Fruit fly (Drosophila melanogaster) whole organism, pupa: ENCODE data around the gene Cul2.
A peak's percentile ranks its signal among the peaks of the same experiment; 100 is the strongest.

Source experiments
- CG10348 ChIP-seq: fragments of 200-800 bp; sonication (Bioruptor generic); IDR thresholded peaks from 2 replicates; pipeline ENCODE4 v1.3.6; 2022; ENCODE audit warnings: missing biosample characterization, missing genetic modification characterization
- CG12605 ChIP-seq: fragments of 200-800 bp; sonication (Bioruptor generic); IDR thresholded peaks from 2 replicates; pipeline ENCODE4 v1.3.6; 2022; ENCODE audit warnings: missing biosample characterization, missing genetic modification characterization
- CG13204 ChIP-seq: fragments of 200-800 bp; sonication (Bioruptor generic); optimal IDR thresholded peaks from 2 replicates; lab custom pipeline; 2018; ENCODE audit warnings: missing biosample characterization, mild to moderate bottlenecking, missing genetic modification characterization, moderate library complexity
- CG14655 ChIP-seq: fragments of 200-800 bp; sonication (Bioruptor generic); optimal IDR thresholded peaks from 3 replicates; lab custom pipeline; 2017; ENCODE audit warnings: mild to moderate bottlenecking, missing biosample characterization, missing genetic modification reagents, missing genetic modification characterization
- CG15710 ChIP-seq: fragments of 200-800 bp; sonication (Bioruptor generic); optimal IDR thresholded peaks from 2 replicates; lab custom pipeline; 2018; ENCODE audit warnings: missing biosample characterization, mild to moderate bottlenecking, missing genetic modification characterization, moderate library complexity
- CG17806 ChIP-seq: fragments of 200-800 bp; sonication (Bioruptor generic); optimal IDR thresholded peaks from 2 replicates; lab custom pipeline; 2018; ENCODE audit warnings: missing biosample characterization, mild to moderate bottlenecking, missing genetic modification characterization, moderate library complexity
- CG32121 ChIP-seq: fragments of 200-800 bp; sonication (Bioruptor generic); IDR thresholded peaks from 2 replicates; pipeline ENCODE4 v1.3.6; 2022; ENCODE audit warnings: missing biosample characterization, missing genetic modification characterization
- CG34367 ChIP-seq: fragments of 200-800 bp; sonication (Bioruptor generic); optimal IDR thresholded peaks from 2 replicates; lab custom pipeline; 2018; ENCODE audit warnings: missing biosample characterization, mild to moderate bottlenecking, missing genetic modification characterization
- CG4496 ChIP-seq: fragments of 200-800 bp; sonication (Bioruptor generic); IDR thresholded peaks from 3 replicates; pipeline ENCODE4 v1.3.6; 2022; ENCODE audit warnings: missing biosample characterization, missing genetic modification characterization
- CG8159 ChIP-seq: fragments of 200-800 bp; sonication (Bioruptor generic); optimal IDR thresholded peaks from 3 replicates; lab custom pipeline; 2018; ENCODE audit warnings: missing biosample characterization, mild to moderate bottlenecking, missing genetic modification characterization, moderate library complexity
- CG8301 ChIP-seq: fragments of 200-800 bp; sonication (Bioruptor generic); optimal IDR thresholded peaks from 2 replicates; lab custom pipeline; 2018; ENCODE audit warnings: missing biosample characterization, mild to moderate bottlenecking, missing genetic modification characterization
- CG9948 ChIP-seq: fragments of 200-800 bp; sonication (Bioruptor generic); optimal IDR thresholded peaks from 2 replicates; lab custom pipeline; 2018; ENCODE audit warnings: missing biosample characterization, mild to moderate bottlenecking, missing genetic modification characterization, moderate library complexity
- D1 ChIP-seq: fragments of 200-800 bp; sonication (Bioruptor generic); optimal IDR thresholded peaks from 2 replicates; lab custom pipeline; 2018; ENCODE audit warnings: missing biosample characterization, mild to moderate bottlenecking, missing genetic modification characterization, moderate library complexity
- EcR ChIP-seq: fragments of 200-800 bp; sonication (Bioruptor generic); optimal IDR thresholded peaks from 3 replicates; lab custom pipeline; 2019; ENCODE audit warnings: missing biosample characterization, missing genetic modification characterization, mild to moderate bottlenecking, moderate library complexity, missing genetic modification reagents
- Ets98B ChIP-seq: fragments of 200-800 bp; sonication (Bioruptor generic); IDR thresholded peaks from 2 replicates; pipeline ENCODE4 v1.3.6; 2022; ENCODE audit warnings: missing biosample characterization, missing genetic modification characterization
- Pif1A ChIP-seq: fragments of 200-800 bp; sonication (Bioruptor generic); optimal IDR thresholded peaks from 3 replicates; lab custom pipeline; 2016; ENCODE audit warnings: missing biosample characterization, missing genetic modification characterization
- Pif1B ChIP-seq: fragments of 200-800 bp; sonication (Bioruptor generic); optimal IDR thresholded peaks from 3 replicates; lab custom pipeline; 2016; ENCODE audit warnings: missing biosample characterization, missing genetic modification characterization
- Snoo ChIP-seq: fragments of 200-800 bp; sonication (Bioruptor generic); optimal IDR thresholded peaks from 3 replicates; lab custom pipeline; 2017; ENCODE audit warnings: missing biosample characterization, mild to moderate bottlenecking, missing genetic modification characterization, inconsistent platforms
- fd96Ca ChIP-seq: fragments of 200-800 bp; sonication (Bioruptor generic); IDR thresholded peaks from 3 replicates; pipeline ENCODE4 v1.3.6; 2022; ENCODE audit warnings: missing biosample characterization, missing genetic modification characterization
- gl ChIP-seq: fragments of 200-800 bp; sonication (Bioruptor generic); optimal IDR thresholded peaks from 2 replicates; lab custom pipeline; 2018; ENCODE audit warnings: missing biosample characterization, mild to moderate bottlenecking, missing genetic modification characterization
- rn ChIP-seq: fragments of 200-800 bp; sonication (Bioruptor generic); IDR thresholded peaks from 2 replicates; pipeline ENCODE4 v1.3.6; 2022; ENCODE audit warnings: missing biosample characterization, missing genetic modification characterization

Cul2 gene

dm6 chr2L:21622709-21623684 lies 35.5 kb upstream of the Cul2 start:
- TF ChIP-seq EcR (GFP tag; lab: Kevin White, UChicago) (peak; percentile 46), CG14655 (GFP tag; lab: Kevin White, UChicago) (no peak)

DNA sequence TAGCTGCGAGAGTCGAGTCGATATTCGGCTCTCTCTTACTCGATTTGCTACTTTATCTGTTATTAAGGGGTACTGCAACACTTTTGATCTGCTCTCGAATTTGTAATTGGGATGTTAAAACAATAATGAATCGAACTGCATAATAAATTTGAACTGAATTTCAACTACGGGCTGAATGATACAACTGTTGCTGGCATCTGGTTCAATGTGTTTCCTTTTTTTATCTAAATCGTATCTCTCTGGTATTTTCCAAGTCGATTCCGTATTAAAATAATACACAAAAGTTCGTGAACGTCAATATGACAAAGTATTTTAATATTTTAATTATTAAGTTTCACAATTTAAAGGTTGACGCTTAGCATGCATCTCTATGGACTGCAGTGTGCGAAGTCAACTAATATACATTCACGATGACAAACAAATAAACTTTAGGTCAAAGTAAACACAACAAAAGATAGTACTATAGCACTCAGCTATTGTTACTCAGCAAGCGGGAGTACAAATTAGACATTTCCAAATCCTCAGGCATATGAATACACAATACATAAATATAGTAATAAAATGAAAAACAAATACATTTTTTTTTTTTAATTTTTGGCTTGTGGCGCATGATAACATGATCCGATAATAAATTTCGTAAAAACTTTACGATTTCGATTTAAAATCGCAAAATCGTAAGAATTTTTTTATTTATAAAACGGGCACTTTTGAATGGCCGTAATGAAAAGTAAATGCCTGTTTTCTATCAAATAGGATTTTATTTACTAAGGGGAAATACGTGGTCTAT lies 34.7 kb upstream of the Cul2 start, which contains the start of gene CG2201:
Gene CG2201, minus strand, starts transcription at position 396 of the 787 bp plus-strand sequence.
- TF ChIP-seq Ets98B (GFP tag; lab: Robert Waterston, UW) = peak; percentile 52; the same call in 1 of the 2 replicates
- TF ChIP-seq Pif1A = peak; percentile 0
- TF ChIP-seq Pif1B (GFP tag; lab: Kevin White, UChicago) = peak; percentile 29
- no peak for TF ChIP-seq CG14655 (GFP tag; lab: Kevin White, UChicago)
- TF ChIP-seq CG10348 (GFP tag; lab: Robert Waterston, UW) = no peak
- 0 out of 3 replicates have a peak, but pooled peaks have one; percentile 17 for TF ChIP-seq CG4496 (GFP tag; lab: Robert Waterston, UW)

dm6 chr2L:21624472-21624787 lies 34.1 kb upstream of the Cul2 start:
- TF ChIP-seq CG10348 (GFP tag; lab: Robert Waterston, UW) (no peak), CG14655 (GFP tag; lab: Kevin White, UChicago) (no peak), CG32121 (no peak), D1 (tag; lab: Kevin White, UChicago) (peak; percentile 65), rn (GFP tag; lab: Robert Waterston, UW) (no peak), Pif1A (no peak), Snoo (tag; lab: Kevin White, UChicago) (no peak)

DNA sequence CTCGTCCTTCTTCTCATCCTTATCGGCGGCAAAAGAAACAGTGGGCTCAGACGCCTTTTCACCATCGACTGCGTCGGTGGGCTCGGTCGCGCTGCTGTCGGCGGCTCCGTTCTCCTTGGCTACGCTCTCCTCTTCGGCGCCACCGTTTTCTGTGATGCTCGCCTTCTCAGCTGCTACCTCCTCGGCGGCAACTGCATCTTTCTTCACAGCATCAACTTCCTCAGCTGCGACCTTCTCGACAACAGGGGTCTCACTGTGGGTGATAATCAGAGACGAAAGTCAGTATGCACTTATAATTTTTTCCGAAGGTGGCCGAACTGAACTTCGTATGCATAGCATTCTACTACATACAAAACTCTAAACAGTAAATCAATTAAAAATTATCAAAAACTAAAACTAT lies 30.6 kb upstream of the Cul2 start:
- no peak for TF ChIP-seq CG12605
- TF ChIP-seq CG8159 (tag; lab: Kevin White, UChicago) = no peak
- TF ChIP-seq Ets98B (GFP tag; lab: Robert Waterston, UW) = no peak
- TF ChIP-seq CG4496 (GFP tag; lab: Robert Waterston, UW) = no peak
- no peak for TF ChIP-seq Snoo (tag; lab: Kevin White, UChicago)
- no peak for TF ChIP-seq CG10348 (GFP tag; lab: Robert Waterston, UW)
- no peak for TF ChIP-seq D1 (tag; lab: Kevin White, UChicago)
- no peak for TF ChIP-seq CG17806
- TF ChIP-seq rn (GFP tag; lab: Robert Waterston, UW) = no peak
- TF ChIP-seq Pif1B (GFP tag; lab: Kevin White, UChicago) = no peak
- no peak for TF ChIP-seq gl
- TF ChIP-seq CG15710 (tag; lab: Kevin White, UChicago) = no peak
- TF ChIP-seq CG34367 (tag; lab: Kevin White, UChicago) = no peak
- TF ChIP-seq Pif1A = no peak
- no peak for TF ChIP-seq fd96Ca (GFP tag; lab: Robert Waterston, UW)

dm6 chr2L:21628533-21628932 lies 30.0 kb upstream of the Cul2 start:
- TF ChIP-seq CG9948 (no peak), CG8159 (tag; lab: Kevin White, UChicago) (no peak), CG12605 (peak; percentile 31; the same call in 1 of the 2 replicates), CG34367 (tag; lab: Kevin White, UChicago) (peak; percentile 16), Ets98B (GFP tag; lab: Robert Waterston, UW) (no peak), CG4496 (GFP tag; lab: Robert Waterston, UW) (peak; percentile 59; the same call in 1 of the 3 replicates), EcR (GFP tag; lab: Kevin White, UChicago) (peak; percentile 51)
- TF ChIP-seq, all 21 proteins: peak for 4

DNA sequence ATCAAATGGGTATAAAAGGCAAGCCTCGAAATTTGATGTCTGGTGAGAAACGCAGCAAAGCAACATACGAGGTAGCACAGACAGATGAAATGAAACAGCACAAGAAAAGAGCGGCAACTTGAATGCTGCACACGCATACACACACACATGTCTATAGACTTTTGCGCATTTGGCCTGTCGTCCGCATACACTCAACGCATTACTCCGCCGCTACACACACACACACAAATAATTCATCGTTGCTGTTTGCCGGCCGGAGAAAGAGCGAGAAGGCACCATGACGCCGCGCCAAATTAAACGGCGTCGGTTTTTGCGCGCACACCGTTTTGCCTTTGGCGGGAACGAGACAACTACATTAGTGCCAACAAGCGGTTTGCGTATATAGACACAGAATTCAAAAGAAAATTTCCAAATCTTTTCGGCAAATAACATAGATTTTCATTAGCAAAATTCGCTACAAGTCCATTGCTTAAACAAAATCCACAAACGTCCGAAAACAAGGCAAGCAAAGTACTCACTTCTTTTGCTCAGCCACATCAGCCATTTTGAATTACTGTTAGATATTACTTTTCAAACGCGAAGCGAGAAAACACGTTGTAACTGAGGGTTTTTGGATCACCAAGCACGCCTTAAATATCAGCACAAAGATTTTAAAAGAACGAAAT lies 29.3 kb upstream of the Cul2 start:
- TF ChIP-seq CG15710 (tag; lab: Kevin White, UChicago) (no peak), CG8301 (no peak), Pif1A (no peak), Ets98B (GFP tag; lab: Robert Waterston, UW) (peak; percentile 48), CG4496 (GFP tag; lab: Robert Waterston, UW) (0 out of 3 replicates have a peak, but pooled peaks have one; percentile 24), CG32121 (peak; percentile 26; the same call in 1 of the 2 replicates), EcR (GFP tag; lab: Kevin White, UChicago) (no peak), CG13204 (peak; percentile 31), CG8159 (tag; lab: Kevin White, UChicago) (no peak), CG17806 (no peak), D1 (tag; lab: Kevin White, UChicago) (no peak)
